Fruit fly (Drosophila melanogaster) whole organism: Measurements from ENCODE around the gene CG14694.

Experiments used
- CG8478 ChIP-seq: fragments of >200 bp; optimal IDR thresholded peaks from 2 replicates; lab custom pipeline; 2018; ENCODE audit warnings: inconsistent platforms
- Dll ChIP-seq: fragments of >200 bp; optimal IDR thresholded peaks from 2 replicates; lab custom pipeline; 2017
- EcR ChIP-seq, 2 experiments: fragments of >200 bp; optimal IDR thresholded peaks; 2 replicates each; lab custom pipeline; 2017; ENCODE audit warnings: missing biosample characterization in 2 of 2, missing genetic modification characterization in 2 of 2, missing genetic modification reagents in 2 of 2
- pan ChIP-seq: fragments of >200 bp; optimal IDR thresholded peaks from 2 replicates; lab custom pipeline; 2017
- psq ChIP-seq: fragments of >200 bp; optimal IDR thresholded peaks from 2 replicates; lab custom pipeline; 2017
- usp ChIP-seq: fragments of >200 bp; optimal IDR thresholded peaks from 2 replicates; lab custom pipeline; 2017; ENCODE audit warnings: missing biosample characterization, missing genetic modification characterization, mixed read lengths

The CG14694 gene

DNA sequence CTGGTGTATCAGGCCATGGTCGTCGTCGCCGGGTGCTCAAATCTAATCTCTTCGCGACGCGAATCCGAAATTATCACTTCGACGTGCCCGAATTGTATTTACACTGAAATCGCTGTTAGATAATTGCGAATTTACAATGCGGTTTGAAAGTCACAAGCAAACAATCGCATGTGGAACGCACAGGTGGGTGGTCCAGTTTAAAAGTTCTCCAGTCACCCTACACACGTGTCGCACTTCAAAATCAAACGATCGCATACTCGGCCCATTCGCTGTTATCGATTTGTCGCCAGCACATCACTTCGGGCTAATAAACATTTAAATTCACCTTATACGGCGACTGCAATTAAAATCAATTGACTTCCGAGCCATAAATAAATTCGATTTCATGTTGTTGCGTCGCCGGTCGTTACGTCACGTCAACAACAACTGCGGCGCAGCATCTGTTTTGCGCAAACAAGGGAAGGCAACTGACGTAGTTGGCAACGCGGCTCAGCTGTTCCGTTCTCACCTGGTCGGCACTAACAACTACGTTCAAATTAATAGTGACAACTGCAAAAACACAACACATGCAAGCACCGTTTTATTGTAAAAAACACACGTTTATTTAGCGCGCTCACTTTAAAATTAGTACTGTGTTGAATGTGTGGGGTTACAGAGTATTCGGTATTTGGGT, 3.3 kb upstream of the CG14694 start, which contains the start of gene CG6574:
Gene CG6574, minus strand, starts transcription at position 216 of the 673 bp plus-strand sequence.
- no peak for TF ChIP-seq CG8478 (lab: Kevin White, UChicago)
- TF ChIP-seq Dll (lab: Kevin White, UChicago) = no peak
- TF ChIP-seq psq = no peak

DNA sequence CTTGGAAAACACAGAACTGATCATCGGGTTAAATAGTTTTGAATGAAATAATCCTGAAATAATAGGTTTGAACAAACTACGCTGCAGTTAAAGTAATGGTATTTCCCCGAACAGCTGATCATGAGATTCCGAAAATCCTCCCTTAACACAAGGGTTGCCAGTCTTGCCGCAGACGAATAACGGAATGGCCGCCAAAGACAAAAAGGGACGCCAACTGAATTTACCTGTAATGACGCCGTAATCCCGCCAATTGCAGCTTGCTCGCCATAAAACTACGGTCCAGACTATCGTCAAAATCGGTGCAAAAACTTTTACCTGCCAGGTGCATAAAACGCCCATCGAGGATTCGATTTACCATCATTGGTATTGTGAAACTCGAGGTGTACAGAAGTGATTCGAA, 3.0 kb downstream of the CG14694 start, which contains the start of gene CG4570:
Gene CG4570, plus strand, starts transcription at position 190 of the 400 bp plus-strand sequence.
- TF ChIP-seq pan (no peak), usp (GFP tag; lab: Kevin White, UChicago) (no peak)

DNA sequence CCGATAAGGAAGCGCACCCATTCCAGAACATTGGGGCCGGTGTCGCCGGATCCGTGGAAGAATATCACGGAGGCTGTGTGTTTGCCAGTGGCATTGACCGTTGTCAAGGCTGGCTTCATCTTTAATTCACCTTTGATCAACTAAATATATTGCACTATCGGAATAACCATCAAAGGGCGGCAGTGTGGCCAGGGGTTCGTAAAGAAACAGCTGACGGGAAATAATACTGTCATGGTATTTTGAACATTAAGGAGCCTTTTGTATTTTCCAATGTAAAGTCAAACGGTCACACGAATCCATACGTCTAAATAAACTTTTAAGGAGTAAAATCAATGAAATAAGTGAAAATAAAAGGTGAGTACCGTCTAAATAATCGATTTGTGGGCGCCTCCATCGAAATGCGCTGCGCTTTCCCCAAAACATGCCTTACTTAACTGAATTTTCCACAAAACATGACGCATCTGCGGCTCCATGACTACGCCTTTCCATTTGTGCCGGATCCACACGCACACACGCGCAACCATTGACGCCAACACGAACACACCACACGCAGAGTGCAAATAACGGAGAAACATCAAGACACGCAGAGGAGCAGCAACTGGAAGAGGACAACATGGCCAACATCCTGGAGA, 5.3 kb downstream of the CG14694 start, which contains the start of the genes CG6567 and CG4511:
Gene CG6567, minus strand, starts transcription at position 209 of the 632 bp plus-strand sequence.
Gene CG4511, plus strand, starts transcription at position 259 of the 632 bp plus-strand sequence.
- no peak for TF ChIP-seq EcR (GFP tag; optimal IDR thresholded peaks at IDR 0.05; lab: Kevin White, UChicago)
- no peak for TF ChIP-seq usp (GFP tag; lab: Kevin White, UChicago)
- TF ChIP-seq CG8478 (lab: Kevin White, UChicago) = no peak
- no peak for TF ChIP-seq psq
- no peak for TF ChIP-seq pan
- no peak for TF ChIP-seq Dll (lab: Kevin White, UChicago)

DNA sequence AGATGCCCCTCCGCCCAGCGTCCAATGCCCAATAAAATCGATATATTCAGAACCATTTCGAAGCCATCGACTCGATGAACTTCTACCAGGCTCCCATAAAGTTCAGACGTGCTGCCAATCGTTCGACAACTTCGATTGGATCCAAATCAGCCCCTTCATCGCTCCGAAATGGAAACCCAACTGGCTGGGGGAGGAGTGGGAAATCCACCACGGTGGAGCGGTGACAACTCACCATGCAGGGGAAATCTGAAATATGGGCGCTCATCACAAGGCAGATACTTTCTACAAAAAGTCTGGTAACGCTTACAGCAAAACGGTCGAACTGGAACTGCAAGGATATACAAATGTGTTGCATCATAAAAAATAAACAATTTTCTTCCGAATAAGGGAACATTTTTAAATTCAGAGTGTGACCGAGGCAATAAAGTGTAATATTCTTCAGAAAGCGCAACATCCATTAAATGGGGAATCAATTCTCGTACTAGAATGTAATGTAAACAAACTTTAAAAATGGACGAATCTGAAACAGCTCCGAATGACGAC, 7.3 kb downstream of the CG14694 start, which contains the start of gene CG4565:
Gene CG4565, plus strand, starts transcription at position 493 of the 543 bp plus-strand sequence.
- TF ChIP-seq EcR (GFP tag; optimal IDR thresholded peaks at IDR 0.05; lab: Kevin White, UChicago) (no peak), pan (no peak), CG8478 (lab: Kevin White, UChicago) (no peak), Dll (lab: Kevin White, UChicago) (no peak), usp (GFP tag; lab: Kevin White, UChicago) (no peak), psq (no peak)

DNA sequence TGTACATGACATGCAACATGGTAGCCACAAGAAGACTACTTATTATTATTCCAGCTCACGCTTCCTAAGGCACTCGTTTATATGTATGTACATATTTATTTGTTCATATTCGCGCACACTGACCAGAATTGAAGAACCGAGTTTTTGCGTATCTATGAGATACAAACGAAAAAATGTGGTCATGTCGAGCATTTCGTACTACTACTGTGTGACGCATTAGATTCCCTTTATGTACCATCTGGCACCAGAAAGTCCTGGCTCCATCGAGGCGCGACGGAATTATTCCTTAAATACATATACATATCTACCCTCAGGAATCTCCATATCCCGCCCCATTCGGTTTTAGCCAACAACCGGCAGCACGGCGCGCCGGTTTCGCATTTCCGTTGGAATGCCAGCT, 9.0 kb downstream of the CG14694 start:
- TF ChIP-seq EcR (GFP tag; optimal IDR thresholded peaks at IDR 0.05; lab: Kevin White, UChicago) (no peak), psq (no peak), pan (peak; percentile 44)

DNA sequence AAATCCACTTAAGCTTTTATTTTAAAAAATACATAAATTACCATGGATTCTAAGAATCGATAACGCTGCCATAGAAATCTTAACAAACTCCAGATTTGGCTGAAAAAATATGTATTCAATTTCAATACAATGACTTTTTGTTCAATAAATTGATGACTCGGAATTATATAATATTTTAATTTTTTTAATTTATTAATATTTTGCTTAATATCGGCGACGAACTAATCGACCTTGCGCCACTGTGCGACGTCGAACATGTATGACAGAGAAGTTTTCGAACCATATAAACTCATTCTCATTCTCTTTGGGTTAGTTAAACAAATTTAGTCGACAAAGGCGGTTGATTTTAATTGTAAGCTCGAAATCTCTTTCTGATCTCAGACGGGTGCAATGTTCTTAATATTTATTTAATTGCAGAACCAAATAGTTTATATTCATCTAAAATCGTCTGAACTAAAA, 10.1 kb downstream of the CG14694 start, which contains the start of gene CG42394:
Gene CG42394, plus strand, starts transcription at position 311 of the 459 bp plus-strand sequence.
- TF ChIP-seq usp (GFP tag; lab: Kevin White, UChicago) (no peak), EcR (GFP tag; optimal IDR thresholded peaks at IDR 0.05; lab: Kevin White, UChicago) (no peak), Dll (lab: Kevin White, UChicago) (no peak), psq (no peak), CG8478 (lab: Kevin White, UChicago) (no peak), pan (no peak)

DNA sequence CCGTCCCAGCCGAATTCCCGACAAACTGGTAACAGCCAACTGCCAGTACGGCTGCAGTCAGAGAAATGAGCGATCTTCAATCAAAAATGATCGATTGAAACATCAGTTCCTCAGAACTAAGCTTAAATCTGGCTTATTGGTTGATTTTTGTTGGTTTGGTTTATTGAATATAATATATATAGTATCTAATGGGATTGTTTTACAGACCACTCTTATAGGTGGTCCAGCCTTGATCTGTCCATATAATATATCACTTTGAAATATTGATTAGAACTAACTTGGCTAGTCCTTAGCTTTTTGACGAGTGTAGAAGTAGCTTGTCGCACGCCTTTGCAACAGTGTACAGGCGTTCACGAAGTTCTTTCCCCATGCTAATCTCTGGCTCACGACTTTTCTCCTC, 17.2 kb downstream of the CG14694 start:
- no peak for TF ChIP-seq usp (GFP tag; lab: Kevin White, UChicago)
- no peak for TF ChIP-seq Dll (lab: Kevin White, UChicago)
- no peak for TF ChIP-seq psq
- no peak for TF ChIP-seq EcR (GFP tag; optimal IDR thresholded peaks at IDR 0.05; lab: Kevin White, UChicago)
- TF ChIP-seq pan = no peak
- TF ChIP-seq CG8478 (lab: Kevin White, UChicago) = no peak

DNA sequence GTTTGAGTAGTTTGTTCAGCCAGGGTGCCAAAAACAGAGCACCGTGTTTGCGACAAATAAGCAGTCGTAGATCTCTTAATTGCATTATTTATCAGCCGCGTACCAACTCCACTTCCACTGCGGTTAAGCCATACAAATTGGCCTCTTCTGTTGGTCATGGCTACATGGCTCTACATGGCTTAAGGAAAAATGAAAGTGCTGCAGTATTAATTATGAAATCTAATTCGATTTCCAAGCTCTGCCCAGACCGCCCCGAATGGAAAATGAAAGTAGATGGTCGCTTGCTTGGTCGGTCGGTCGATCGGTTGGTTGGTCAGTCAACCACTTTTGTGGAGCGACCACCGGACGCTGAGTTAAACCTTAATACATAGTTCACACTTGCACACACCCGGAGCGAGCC, 22.7 kb downstream of the CG14694 start:
- TF ChIP-seq pan = no peak
- TF ChIP-seq EcR (GFP tag; optimal IDR thresholded peaks at IDR 0.05; lab: Kevin White, UChicago) = no peak
- TF ChIP-seq Dll (lab: Kevin White, UChicago) = no peak
- no peak for TF ChIP-seq psq
- TF ChIP-seq CG8478 (lab: Kevin White, UChicago) = no peak
- no peak for TF ChIP-seq usp (GFP tag; lab: Kevin White, UChicago)

DNA sequence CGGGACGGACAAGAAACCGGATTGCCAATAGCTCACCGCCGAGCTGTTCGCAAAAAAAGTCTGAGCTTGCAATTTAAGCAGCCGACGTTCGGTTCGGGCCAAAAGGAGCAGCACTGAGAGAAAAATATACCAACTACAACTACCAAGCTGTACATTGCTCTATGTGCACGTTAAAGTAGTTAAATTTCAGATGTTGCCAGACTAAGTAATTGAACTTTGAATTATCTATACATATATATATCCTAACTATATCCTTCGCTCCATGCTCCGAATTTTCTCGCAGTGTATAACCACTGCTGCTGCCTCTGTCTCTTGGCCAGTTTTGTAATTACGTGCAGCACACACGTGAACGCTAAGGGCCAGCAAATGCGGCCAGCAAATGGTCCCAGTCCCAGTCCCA, 24.7 kb downstream of the CG14694 start:
- TF ChIP-seq Dll (lab: Kevin White, UChicago) (no peak), CG8478 (lab: Kevin White, UChicago) (no peak), psq (no peak), EcR (GFP tag; optimal IDR thresholded peaks at IDR 0.05; lab: Kevin White, UChicago) (no peak)

DNA sequence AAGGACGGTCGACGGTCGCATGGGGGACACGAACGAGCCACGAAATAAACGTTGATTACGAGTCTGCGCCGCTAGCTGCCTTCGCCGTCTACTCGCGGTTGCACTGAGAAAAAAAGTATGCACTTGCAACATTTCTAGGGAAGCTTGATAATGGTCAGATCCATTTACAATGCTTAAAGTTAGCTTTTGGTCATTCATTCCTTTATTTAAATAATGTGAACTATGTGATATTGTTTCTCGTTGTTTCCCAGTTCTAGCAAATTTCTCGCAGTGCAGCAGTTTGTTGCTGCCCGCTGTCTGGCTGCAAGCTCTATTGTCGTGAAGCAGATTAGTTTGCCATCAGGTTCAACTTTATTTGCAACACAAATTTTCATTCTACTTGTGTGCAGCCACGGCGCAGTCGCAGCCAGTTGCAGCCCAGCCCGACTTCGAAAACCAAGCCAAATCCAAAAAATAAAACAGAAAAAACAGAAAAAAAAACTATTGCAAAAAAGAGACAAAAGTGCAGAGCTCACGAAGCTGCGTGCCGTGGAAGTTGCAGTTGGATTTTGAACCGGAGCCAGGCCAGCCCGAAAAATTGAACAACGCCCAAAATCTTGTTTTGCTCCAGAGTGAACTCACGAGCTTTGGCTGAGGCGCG, 27.0 kb downstream of the CG14694 start:
- TF ChIP-seq EcR (GFP tag; optimal IDR thresholded peaks at IDR 0.05; lab: Kevin White, UChicago) = no peak
- TF ChIP-seq usp (GFP tag; lab: Kevin White, UChicago) = no peak
- no peak for TF ChIP-seq CG8478 (lab: Kevin White, UChicago)
- no peak for TF ChIP-seq psq
- TF ChIP-seq Dll (lab: Kevin White, UChicago) = no peak
- no peak for TF ChIP-seq pan

DNA sequence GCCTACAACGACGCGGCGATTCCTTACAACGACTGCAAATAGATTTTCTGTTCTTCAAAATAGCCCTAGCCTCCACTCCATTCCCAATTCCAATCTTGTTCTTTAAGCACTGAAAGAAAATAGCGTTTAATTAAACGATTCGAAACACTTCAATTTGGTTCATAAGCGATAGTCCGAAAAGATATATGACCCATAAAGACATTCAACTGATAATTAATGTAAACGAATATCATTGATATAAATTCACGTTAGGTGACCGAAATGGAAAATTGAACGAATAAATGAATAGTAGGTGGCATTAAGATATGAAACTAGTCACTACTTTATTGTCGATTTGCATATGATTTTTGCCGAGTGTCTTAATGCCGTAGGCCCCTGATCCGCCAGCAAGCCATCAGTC, 29.9 kb downstream of the CG14694 start:
- TF ChIP-seq usp (GFP tag; lab: Kevin White, UChicago) = no peak
- no peak for TF ChIP-seq pan
- no peak for TF ChIP-seq psq
- TF ChIP-seq Dll (lab: Kevin White, UChicago) = no peak
- TF ChIP-seq EcR (GFP tag; optimal IDR thresholded peaks at IDR 0.05; lab: Kevin White, UChicago) = no peak
- no peak for TF ChIP-seq CG8478 (lab: Kevin White, UChicago)

DNA sequence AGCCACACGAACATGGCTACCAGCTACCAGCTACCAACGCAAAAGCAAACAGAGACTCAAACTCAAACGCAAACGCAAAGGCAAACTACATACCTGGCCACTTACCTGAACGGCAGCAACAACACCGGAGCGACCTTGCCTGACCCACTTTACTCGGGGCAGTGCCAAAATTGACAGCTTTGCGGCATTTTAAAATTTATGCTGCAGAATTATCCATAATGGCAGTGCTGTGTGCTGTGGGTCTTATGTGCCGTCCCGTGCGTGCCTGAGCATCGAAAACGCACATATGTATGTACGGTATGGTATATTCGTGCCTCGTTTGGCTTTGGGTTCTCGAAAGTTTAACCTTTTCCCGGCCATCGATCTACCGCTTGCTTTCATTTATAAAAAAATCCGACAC, 30.9 kb downstream of the CG14694 start:
- TF ChIP-seq pan (no peak), usp (GFP tag; lab: Kevin White, UChicago) (no peak), CG8478 (lab: Kevin White, UChicago) (no peak), Dll (lab: Kevin White, UChicago) (no peak)
